Worm (Caenorhabditis elegans) whole organism, midembryonic: ENCODE data around the gene H41C03.1.

ENCODE experiments used
- flt-1 ChIP-seq: fragments of 200-800 bp; sonication (Bioruptor generic); IDR thresholded peaks from 2 replicates; pipeline ENCODE4 v1.3.6; 2022; ENCODE audit warnings: missing genetic modification characterization, missing compliant biosample characterization
- ref-1 ChIP-seq: fragments of 200-800 bp; sonication (Bioruptor generic); conservative IDR thresholded peaks from 2 replicates; pipeline ENCODE4 v1.3.6; 2022; ENCODE audit warnings: missing genetic modification reagents, missing genetic modification characterization, missing compliant biosample characterization
- tab-1 ChIP-seq: fragments of 200-800 bp; sonication (Bioruptor generic); IDR thresholded peaks from 2 replicates; pipeline ENCODE4 v1.3.6; 2022; ENCODE audit warnings: missing genetic modification characterization, missing compliant biosample characterization

DNA sequence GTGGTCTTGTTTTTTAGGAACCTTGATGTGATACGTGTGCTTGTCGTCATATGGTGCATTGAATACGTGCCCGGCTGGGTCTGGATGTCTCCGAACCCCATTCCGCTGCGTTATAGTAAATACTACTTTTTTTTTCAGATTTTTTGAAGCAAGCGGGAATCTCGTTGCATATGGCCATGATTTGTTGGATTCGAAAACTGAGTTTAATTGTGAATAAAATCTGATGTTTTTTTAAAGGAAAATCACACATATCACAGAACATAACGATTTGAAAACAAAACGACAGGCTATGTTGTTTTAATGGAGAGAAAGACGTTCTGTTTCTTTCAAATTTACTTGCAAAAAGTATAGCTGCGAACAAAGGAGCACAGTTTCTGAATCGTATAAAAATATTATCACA lies 8.8 kb upstream of the H41C03.1 start, which contains the start of the genes ZK1248.17 and H41C03.3:
- TF ChIP-seq tab-1 (GFP tag; lab: Robert Waterston, UW), result no peak
- no peak for TF ChIP-seq flt-1
- TF ChIP-seq ref-1 (GFP tag; lab: Robert Waterston, UW), result no peak
